Fruit fly (Drosophila melanogaster): ENCODE measurements around the gene loaf.

dm6 chr3L:11766563-11766962 is 581 bp upstream of the loaf start:
- TF ChIP-seq CG8478 (optimal IDR thresholded peaks at IDR 0.05) (no peak), CTCF (optimal IDR thresholded peaks at IDR 0.05) (no peak)
